Worm (Caenorhabditis elegans): ENCODE results near the gene smrc-1.
A peak's percentile ranks its signal among the peaks of the same experiment; 100 is the strongest.

Gene smrc-1

DNA sequence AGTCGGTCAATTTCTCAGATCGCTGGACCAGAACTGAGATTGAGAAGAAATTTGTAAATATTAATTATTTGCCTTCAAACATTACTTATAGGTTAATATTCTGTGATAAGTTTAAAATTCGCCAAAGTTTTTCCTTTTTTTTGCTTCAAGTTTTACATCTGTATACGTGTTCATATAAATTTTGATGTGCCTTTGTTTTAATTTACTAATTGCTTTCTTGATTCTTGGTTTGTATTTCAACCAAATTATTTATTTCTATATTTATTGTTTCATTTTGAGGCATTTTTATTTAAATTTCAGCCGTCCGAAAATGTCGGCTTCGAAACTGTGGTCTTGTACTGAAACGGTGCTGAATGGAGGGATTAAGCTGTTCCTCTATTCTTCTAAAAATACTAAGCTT lies 45.6 kb downstream of the smrc-1 start, which contains the start of gene C05D11.1:
TSS of gene C05D11.1 (plus strand) at position 301 of the 400 bp plus-strand sequence.
- no peak for TF ChIP-seq ztf-7 (tag; optimal IDR thresholded peaks at IDR 0.05)
- no peak for TF ChIP-seq cey-2 (tag; optimal IDR thresholded peaks at IDR 0.05; ENCODE audit: borderline replicate concordance, insufficient read depth)
- no peak for TF ChIP-seq duxl-1 (tag; optimal IDR thresholded peaks at IDR 0.05; ENCODE audit: poor library complexity)
- TF ChIP-seq F44E2.7 (GFP tag; IDR thresholded peaks at IDR 0.05), result no peak

DNA sequence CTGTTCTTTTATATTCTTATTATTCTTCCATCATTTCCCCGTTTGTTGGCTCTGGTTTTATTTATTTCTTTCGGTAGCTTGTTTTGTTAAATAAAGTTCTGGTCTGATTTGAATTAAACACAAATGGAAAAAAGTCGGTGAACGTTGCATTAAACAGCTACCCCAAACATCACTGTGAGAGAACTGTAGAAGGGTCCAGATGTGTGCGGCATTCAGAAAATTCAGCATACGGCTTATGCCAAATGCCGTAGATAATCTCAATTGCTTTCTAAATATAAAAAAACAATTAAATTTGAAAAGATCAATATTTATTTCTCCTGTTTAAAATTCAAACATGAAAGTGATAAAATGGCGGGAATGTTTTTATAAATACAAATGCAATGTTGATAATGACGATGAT lies 49.1 kb downstream of the smrc-1 start:
- TF ChIP-seq ama-1 (optimal IDR thresholded peaks at IDR 0.05), result peak; percentile 35
- TF ChIP-seq pha-4 (GFP tag; IDR thresholded peaks at IDR 0.05), result 0 out of 2 replicates have a peak, but pooled peaks have one; percentile 47
- TF ChIP-seq pha-4 (tag; optimal IDR thresholded peaks at IDR 0.05), result no peak
- TF ChIP-seq lin-38 (GFP tag; IDR thresholded peaks at IDR 0.05), result peak; percentile 47; the same call in 1 of the 2 replicates
- TF ChIP-seq Y105C5A.15 (GFP tag; IDR thresholded peaks at IDR 0.05), result no peak

DNA sequence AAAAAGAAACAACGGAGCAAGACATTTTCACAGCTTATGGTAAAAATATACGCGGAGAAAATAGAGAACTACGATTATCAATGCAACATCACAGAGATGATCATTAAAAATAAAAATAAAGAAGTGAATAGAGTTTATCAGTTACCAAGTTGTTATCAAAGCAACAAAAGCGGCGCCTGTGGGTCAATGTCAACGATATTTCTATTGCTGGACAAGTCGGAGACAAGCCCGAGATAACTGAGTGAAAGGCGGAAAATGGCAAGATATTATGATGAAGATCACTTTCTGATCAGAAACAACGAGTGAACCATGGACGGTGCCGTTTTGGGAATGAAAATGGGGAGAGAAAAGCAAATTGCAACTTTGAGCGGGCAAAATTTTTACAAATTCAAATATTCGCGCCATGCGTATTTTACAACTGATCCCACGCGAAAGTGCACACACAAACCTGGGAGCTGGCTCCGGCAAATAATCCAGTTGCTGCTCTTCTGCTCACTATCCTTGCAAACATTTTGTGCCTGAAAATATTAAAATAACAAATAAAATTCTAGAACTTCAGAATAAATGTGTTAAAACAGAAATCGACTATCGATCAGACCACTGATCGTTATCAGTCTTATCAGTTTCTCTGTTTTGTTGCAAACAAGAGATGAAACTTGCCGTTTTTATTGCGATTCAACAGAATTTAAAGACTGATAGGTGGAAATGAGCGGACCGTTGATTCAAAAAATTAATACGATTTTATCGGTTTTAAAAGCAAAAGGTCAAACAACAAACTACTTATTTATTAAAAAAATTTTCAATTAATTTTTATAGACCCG lies 51.8 kb downstream of the smrc-1 start, which contains the start of gene mel-32:
TSS of gene mel-32 (minus strand) at position 696 of the 821 bp plus-strand sequence.
- TF ChIP-seq attf-4 (tag; optimal IDR thresholded peaks at IDR 0.05) (no peak), dmd-6 (GFP tag; IDR thresholded peaks at IDR 0.05) (peak; percentile 31), hmg-1.1 (GFP tag; IDR thresholded peaks at IDR 0.05) (0 out of 2 replicates have a peak, but pooled peaks have one; percentile 20), nhr-41 (GFP tag; IDR thresholded peaks at IDR 0.05) (no peak), nhr-28 (tag; optimal IDR thresholded peaks at IDR 0.05) (peak; percentile 24), vab-7 (GFP tag; IDR thresholded peaks at IDR 0.05) (no peak), unc-62 (GFP tag; optimal IDR thresholded peaks at IDR 0.05 in 1 of 2) (no peak), unc-62 (tag; optimal IDR thresholded peaks at IDR 0.05) (no peak), madf-5 (GFP tag; IDR thresholded peaks at IDR 0.05) (no peak), lin-38 (GFP tag; IDR thresholded peaks at IDR 0.05) (peak; percentile 58), Y48G9A.11 (GFP tag; IDR thresholded peaks at IDR 0.05) (peak; percentile 58; the same call in 1 of the 2 replicates), nhr-48 (tag; optimal IDR thresholded peaks at IDR 0.05) (no peak), unc-130 (GFP tag; optimal IDR thresholded peaks at IDR 0.05) (peak; percentile 62), ama-1 (optimal IDR thresholded peaks at IDR 0.05) (peak; percentile 40), F10B5.3 (tag; optimal IDR thresholded peaks at IDR 0.05) (no peak), mep-1 (tag; optimal IDR thresholded peaks at IDR 0.05) (peak; percentile 7), lin-1 (GFP tag; IDR thresholded peaks at IDR 0.05) (peak; percentile 10; the same call in 1 of the 2 replicates), hif-1 (tag; optimal IDR thresholded peaks at IDR 0.05) (peak in 1 of 2 experiments; percentile 6), lsy-2 (tag; optimal IDR thresholded peaks at IDR 0.05) (peak in 1 of 2 experiments; percentile 43), daf-16 (GFP tag; optimal IDR thresholded peaks at IDR 0.05) (no peak), daf-16 (tag; optimal IDR thresholded peaks at IDR 0.05) (peak; percentile 74), dpl-1 (GFP tag; optimal IDR thresholded peaks at IDR 0.05) (peak; percentile 65), pqm-1 (tag; optimal IDR thresholded peaks at IDR 0.05) (peak; percentile 81), hlh-11 (tag; optimal IDR thresholded peaks at IDR 0.05) (peak; percentile 5), snpc-1.2 (GFP tag; IDR thresholded peaks at IDR 0.05) (0 out of 2 replicates have a peak, but pooled peaks have one; percentile 34), dve-1 (tag; optimal IDR thresholded peaks at IDR 0.05; ENCODE audit: insufficient read depth) (peak; percentile 76), T20F7.1 (GFP tag; optimal IDR thresholded peaks at IDR 0.05) (no peak), mes-2 (tag; optimal IDR thresholded peaks at IDR 0.05; ENCODE audit: poor library complexity, severe bottlenecking) (no peak), lin-13 (GFP tag; optimal IDR thresholded peaks at IDR 0.05) (no peak), tra-1 (GFP tag; IDR thresholded peaks at IDR 0.05) (no peak), ces-1 (GFP tag; optimal IDR thresholded peaks at IDR 0.05) (no peak)
